Worm (Caenorhabditis elegans) whole organism, L4/young adult: ENCODE data around the gene Y56A3A.6.

Source experiments
- dao-5 ChIP-seq: sonication (generic microtip); optimal IDR thresholded peaks from 2 replicates; lab custom pipeline; 2016; ENCODE audit warnings: missing genotype, missing genetic modification characterization, moderate library complexity, missing compliant biosample characterization
- him-1 ChIP-seq: sonication (generic microtip); optimal IDR thresholded peaks from 2 replicates; lab custom pipeline; 2016; ENCODE audit warnings: missing genotype, missing genetic modification reagents, missing genetic modification characterization, missing compliant biosample characterization

ce11 chrIII:11847014-11847413 lies 31.6 kb downstream of the Y56A3A.6 start:
- no peak for TF ChIP-seq him-1 (tag; lab: Kevin White, UChicago)
- TF ChIP-seq dao-5 (tag; lab: Kevin White, UChicago) = no peak
